Worm (Caenorhabditis elegans): Measurements from ENCODE around the gene spp-7.
"Not testable (repeated sequence)": the region's sequence is repeated elsewhere in the genome, so short reads cannot be mapped to it uniquely, and the experiment has no call there.

ce11 chrIV:5464403-5464802 is 48.8 kb upstream of the spp-7 start, which contains the start of gene Y52D5A.2:
- not testable (repeated sequence) for TF ChIP-seq zag-1 (tag; optimal IDR thresholded peaks at IDR 0.05); lin-13 (GFP tag; optimal IDR thresholded peaks at IDR 0.05); ceh-82 (tag; optimal IDR thresholded peaks at IDR 0.05); unc-130 (tag; optimal IDR thresholded peaks at IDR 0.05); C04F5.9 (tag; optimal IDR thresholded peaks at IDR 0.05); egl-27 (tag; optimal IDR thresholded peaks at IDR 0.05); C34B4.2 (tag; optimal IDR thresholded peaks at IDR 0.05); ztf-11 (tag; optimal IDR thresholded peaks at IDR 0.05); ces-1 (GFP tag; optimal IDR thresholded peaks at IDR 0.05); snpc-4 (tag; optimal IDR thresholded peaks at IDR 0.05); ama-1 (optimal IDR thresholded peaks at IDR 0.05); skn-1 (tag; optimal IDR thresholded peaks at IDR 0.05); sup-37 (GFP tag; optimal IDR thresholded peaks at IDR 0.05); alr-1 (tag; optimal IDR thresholded peaks at IDR 0.05; ENCODE audit: borderline replicate concordance)
